Worm (Caenorhabditis elegans) whole organism, L2 larva: ENCODE data around the gene Y53G8AR.5.

ENCODE experiments used
- C34F6.9 ChIP-seq: fragments of 150-350 bp; optimal IDR thresholded peaks from 2 replicates; lab custom pipeline; 2014; ENCODE audit warnings: missing biosample characterization, missing genetic modification characterization
- F13H6.1 ChIP-seq: sonication (generic microtip); optimal IDR thresholded peaks from 2 replicates; lab custom pipeline; 2016; ENCODE audit warnings: missing genetic modification characterization, missing compliant biosample characterization
- R02D3.7 ChIP-seq: fragments of 150-350 bp; optimal IDR thresholded peaks from 2 replicates; lab custom pipeline; 2014; ENCODE audit warnings: missing biosample characterization, missing genetic modification characterization
- Y55F3AM.14 ChIP-seq: fragments of 200-800 bp; sonication (Bioruptor generic); optimal IDR thresholded peaks from 2 replicates; lab custom pipeline; 2018; ENCODE audit warnings: mild to moderate bottlenecking, missing genetic modification characterization, missing compliant biosample characterization
- ZK546.5 ChIP-seq: sonication (generic microtip); optimal IDR thresholded peaks from 2 replicates; lab custom pipeline; 2017; ENCODE audit warnings: missing biosample characterization, missing genetic modification characterization
- ama-1 ChIP-seq: fragments of 150-350 bp; optimal IDR thresholded peaks from 2 replicates; lab custom pipeline; 2018; ENCODE audit warnings: inconsistent platforms
- ceh-16 ChIP-seq: fragments of 150-350 bp; optimal IDR thresholded peaks from 2 replicates; lab custom pipeline; 2014; ENCODE audit warnings: missing biosample characterization, missing genetic modification characterization
- ceh-82 ChIP-seq: fragments of 150-350 bp; optimal IDR thresholded peaks from 2 replicates; lab custom pipeline; 2014; ENCODE audit warnings: missing biosample characterization, missing genetic modification characterization
- crh-2 ChIP-seq: sonication (generic microtip); optimal IDR thresholded peaks from 2 replicates; lab custom pipeline; 2017; ENCODE audit warnings: missing biosample characterization, missing genetic modification characterization
- elt-3 ChIP-seq: sonication (generic microtip); optimal IDR thresholded peaks from 2 replicates; lab custom pipeline; 2017; ENCODE audit warnings: missing biosample characterization, missing genetic modification characterization
- fos-1 ChIP-seq: fragments of 150-350 bp; optimal IDR thresholded peaks from 2 replicates; lab custom pipeline; 2014; ENCODE audit warnings: missing biosample characterization, missing genetic modification characterization
- gmeb-1 ChIP-seq: fragments of 150-350 bp; optimal IDR thresholded peaks from 2 replicates; lab custom pipeline; 2014; ENCODE audit warnings: missing biosample characterization, missing genetic modification characterization
- lin-13 ChIP-seq: fragments of 150-350 bp; optimal IDR thresholded peaks from 2 replicates; lab custom pipeline; 2014; ENCODE audit warnings: missing biosample characterization, missing genetic modification reagents, missing genetic modification characterization
- lsy-2 ChIP-seq, 2 experiments: fragments of 150-350 bp in 1 of 2; sonication (generic microtip) in 1 of 2; optimal IDR thresholded peaks; 2 replicates each; lab custom pipeline; 2014 to 2017; ENCODE audit warnings: missing biosample characterization in 2 of 2, missing genetic modification characterization in 2 of 2
- mab-5 ChIP-seq: fragments of 150-350 bp; optimal IDR thresholded peaks from 2 replicates; lab custom pipeline; 2014; ENCODE audit warnings: missing biosample characterization, missing genetic modification characterization
- mbf-1 ChIP-seq: sonication (generic microtip); optimal IDR thresholded peaks from 2 replicates; lab custom pipeline; 2017; ENCODE audit warnings: missing biosample characterization, missing genetic modification characterization
- nhr-10 ChIP-seq: sonication (generic microtip); optimal IDR thresholded peaks from 2 replicates; lab custom pipeline; 2017; ENCODE audit warnings: missing biosample characterization, missing genetic modification characterization
- nhr-12 ChIP-seq: fragments of 150-350 bp; optimal IDR thresholded peaks from 2 replicates; lab custom pipeline; 2014; ENCODE audit warnings: missing biosample characterization, missing genetic modification characterization
- nhr-129 ChIP-seq: fragments of 150-350 bp; optimal IDR thresholded peaks from 2 replicates; lab custom pipeline; 2014; ENCODE audit warnings: missing biosample characterization, missing genetic modification characterization
- nhr-21 ChIP-seq: fragments of 150-350 bp; optimal IDR thresholded peaks from 2 replicates; lab custom pipeline; 2014; ENCODE audit warnings: missing biosample characterization, missing genetic modification characterization
- nhr-23 ChIP-seq: fragments of 150-350 bp; optimal IDR thresholded peaks from 2 replicates; lab custom pipeline; 2014; ENCODE audit warnings: missing biosample characterization, missing genetic modification reagents, missing genetic modification characterization
- nhr-25 ChIP-seq: fragments of 150-350 bp; sonication (generic microtip); optimal IDR thresholded peaks from 3 replicates; lab custom pipeline; 2014; ENCODE audit warnings: missing biosample characterization, missing genetic modification characterization
- nhr-6 ChIP-seq: fragments of 150-350 bp; optimal IDR thresholded peaks from 2 replicates; lab custom pipeline; 2014; ENCODE audit warnings: missing biosample characterization, missing genetic modification characterization
- peb-1 ChIP-seq: fragments of 150-350 bp; optimal IDR thresholded peaks from 2 replicates; lab custom pipeline; 2014; ENCODE audit warnings: missing biosample characterization, missing genetic modification characterization
- sma-3 ChIP-seq: sonication (generic microtip); optimal IDR thresholded peaks from 2 replicates; lab custom pipeline; 2016; ENCODE audit warnings: missing genetic modification reagents, missing genetic modification characterization, missing compliant biosample characterization
- snpc-4 ChIP-seq: fragments of 150-350 bp; optimal IDR thresholded peaks from 2 replicates; lab custom pipeline; 2014; ENCODE audit warnings: missing biosample characterization, missing genetic modification characterization
- unc-39 ChIP-seq: fragments of 150-350 bp; optimal IDR thresholded peaks from 2 replicates; lab custom pipeline; 2014; ENCODE audit warnings: missing biosample characterization, missing genetic modification characterization
- unc-55 ChIP-seq: fragments of 150-350 bp; sonication (generic microtip); optimal IDR thresholded peaks from 3 replicates; lab custom pipeline; 2014; ENCODE audit warnings: missing biosample characterization, missing genetic modification reagents, missing genetic modification characterization
- unc-62 ChIP-seq: fragments of 150-350 bp; optimal IDR thresholded peaks from 2 replicates; lab custom pipeline; 2014; ENCODE audit warnings: missing biosample characterization, missing genetic modification reagents, missing genetic modification characterization
- zag-1 ChIP-seq: fragments of 150-350 bp; optimal IDR thresholded peaks from 2 replicates; lab custom pipeline; 2014; ENCODE audit warnings: missing biosample characterization, missing genetic modification characterization
- ztf-11 ChIP-seq: sonication (generic microtip); optimal IDR thresholded peaks from 2 replicates; lab custom pipeline; 2017; ENCODE audit warnings: missing biosample characterization, missing genetic modification characterization
- ztf-4 ChIP-seq: fragments of 150-350 bp; optimal IDR thresholded peaks from 2 replicates; lab custom pipeline; 2014; ENCODE audit warnings: missing biosample characterization, missing genetic modification characterization

Y53G8AR.5 gene

DNA sequence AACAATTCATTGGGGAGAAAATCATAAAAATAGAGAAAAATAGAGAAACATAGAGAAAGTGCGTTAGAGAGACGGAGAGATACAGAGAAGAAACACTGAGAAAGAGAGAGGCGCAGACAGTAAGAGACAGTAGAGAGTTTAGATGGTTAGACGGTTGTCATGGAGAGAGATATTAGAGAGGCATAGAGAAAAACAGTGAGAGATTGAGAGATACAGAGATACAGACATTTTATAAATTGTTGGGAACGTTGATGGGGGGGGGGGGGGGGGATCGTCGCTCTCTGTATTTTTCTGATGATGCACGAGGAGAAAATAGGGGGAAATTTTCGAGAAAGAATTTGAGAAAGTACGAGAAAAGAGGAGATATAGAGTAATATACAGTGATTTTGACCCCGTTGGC is 17.9 kb upstream of the Y53G8AR.5 start (continued):
- TF ChIP-seq nhr-21 (tag; lab: Kevin White, UChicago) (peak; percentile 58), ceh-82 (tag; lab: Kevin White, UChicago) (no peak), peb-1 (no peak), ztf-11 (tag; lab: Kevin White, UChicago) (no peak), nhr-25 (tag; lab: Kevin White, UChicago) (peak; percentile 94), R02D3.7 (tag; lab: Kevin White, UChicago) (no peak)

DNA sequence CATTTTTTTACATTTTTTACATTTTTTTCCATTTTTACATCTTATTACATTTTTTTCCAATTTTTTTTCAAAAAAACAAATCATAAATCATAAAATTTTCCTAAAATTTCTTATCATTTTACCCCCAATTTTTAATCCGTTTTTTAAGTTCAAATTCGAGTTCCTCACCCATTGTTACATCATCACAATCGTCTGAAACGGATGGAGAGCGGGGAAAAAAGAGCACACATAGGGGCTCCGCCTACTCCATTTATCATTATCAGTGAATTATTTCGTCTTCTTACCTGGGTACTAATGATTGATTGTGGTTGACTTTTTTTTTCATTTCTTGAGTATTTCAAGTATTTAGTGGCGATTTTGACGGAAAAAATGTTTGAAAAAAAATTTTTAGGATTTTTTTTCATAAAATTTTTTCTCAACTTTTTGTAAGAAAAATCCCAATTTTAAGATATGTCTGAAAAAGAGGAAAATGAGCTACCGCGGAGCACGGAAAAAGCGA is 15.3 kb upstream of the Y53G8AR.5 start, which contains the start of gene mfsd-8:
mfsd-8 (plus strand) TSS at position 449 of the 499 bp plus-strand sequence.
- TF ChIP-seq lin-13 (GFP tag; lab: Kevin White, UChicago) (no peak), crh-2 (tag; lab: Kevin White, UChicago) (peak; percentile 3), fos-1 (tag; lab: Kevin White, UChicago) (peak; percentile 82)

ce11 chrIII:3294283-3294793 is 2.9 kb upstream of the Y53G8AR.5 start, which contains the start of the genes Y53G8AR.8 and Y53G8AR.6:
Y53G8AR.8 (minus strand) TSS chrIII:3294330.
Y53G8AR.6 (plus strand) TSS chrIII:3294743.
- TF ChIP-seq unc-55 (peak; percentile 32), gmeb-1 (tag; lab: Kevin White, UChicago) (peak; percentile 52), nhr-25 (tag; lab: Kevin White, UChicago) (no peak), nhr-23 (tag; lab: Kevin White, UChicago) (no peak), mab-5 (tag; lab: Kevin White, UChicago) (no peak), F13H6.1 (tag; lab: Kevin White, UChicago) (no peak), lsy-2 (tag; optimal IDR thresholded peaks at IDR 0.05; lab: Kevin White, UChicago) (peak; percentile 4 to 57), nhr-21 (tag; lab: Kevin White, UChicago) (no peak), nhr-10 (tag; lab: Kevin White, UChicago) (no peak), snpc-4 (tag; lab: Kevin White, UChicago) (no peak), lin-13 (GFP tag; lab: Kevin White, UChicago) (peak; percentile 34), mbf-1 (no peak), ama-1 (no peak), nhr-6 (tag; lab: Kevin White, UChicago) (no peak), ceh-16 (tag; lab: Kevin White, UChicago) (no peak), unc-62 (no peak), ZK546.5 (tag; lab: Kevin White, UChicago) (no peak), ztf-11 (tag; lab: Kevin White, UChicago) (no peak), fos-1 (tag; lab: Kevin White, UChicago) (no peak), C34F6.9 (tag; lab: Kevin White, UChicago) (peak; percentile 48), sma-3 (no peak), nhr-12 (tag; lab: Kevin White, UChicago) (no peak), unc-39 (tag; lab: Kevin White, UChicago) (no peak)

- peak in 1 of 2 experiments; percentile 30 for TF ChIP-seq lsy-2 (tag; optimal IDR thresholded peaks at IDR 0.05; lab: Kevin White, UChicago)
- peak; percentile 55 for TF ChIP-seq unc-55
- no peak for TF ChIP-seq zag-1 (tag; lab: Kevin White, UChicago)
- TF ChIP-seq C34F6.9 (tag; lab: Kevin White, UChicago), result peak; percentile 46
- TF ChIP-seq ama-1, result no peak
Measured at ce11 chrIII:3304554-3304953, 7.3 kb downstream of the Y53G8AR.5 start.

ce11 chrIII:3306322-3306721 is 9.1 kb downstream of the Y53G8AR.5 start:
- TF ChIP-seq nhr-21 (tag; lab: Kevin White, UChicago), result no peak
- TF ChIP-seq Y55F3AM.14 (GFP tag; lab: Kevin White, UChicago), result no peak
- TF ChIP-seq lsy-2 (tag; optimal IDR thresholded peaks at IDR 0.05; lab: Kevin White, UChicago), result no peak
- TF ChIP-seq nhr-6 (tag; lab: Kevin White, UChicago), result no peak
- peak; percentile 88 for TF ChIP-seq fos-1 (tag; lab: Kevin White, UChicago)
- peak; percentile 11 for TF ChIP-seq unc-55
- no peak for TF ChIP-seq crh-2 (tag; lab: Kevin White, UChicago)

DNA sequence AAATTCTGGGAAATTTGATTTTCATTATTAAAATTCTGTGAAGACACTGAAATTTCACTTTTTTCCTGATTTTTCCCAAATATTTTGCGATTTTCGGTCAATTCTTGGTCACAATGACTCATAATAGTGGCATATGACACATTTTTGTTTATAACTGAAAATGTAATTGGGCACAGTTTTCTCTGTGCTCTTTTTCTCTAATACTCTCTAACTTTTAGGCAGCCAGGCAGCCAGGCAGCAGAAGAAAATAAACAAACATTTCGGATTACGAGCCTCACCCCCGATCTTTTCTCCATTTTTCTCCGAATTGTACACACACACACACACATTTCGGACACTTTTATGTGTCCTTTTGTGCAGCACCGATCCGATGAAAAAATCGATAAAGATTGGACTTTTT is 10.1 kb downstream of the Y53G8AR.5 start:
- TF ChIP-seq F13H6.1 (tag; lab: Kevin White, UChicago), result peak; percentile 20
- TF ChIP-seq crh-2 (tag; lab: Kevin White, UChicago), result peak; percentile 4
- TF ChIP-seq elt-3 (tag; lab: Kevin White, UChicago), result no peak
- TF ChIP-seq ama-1, result no peak
- no peak for TF ChIP-seq ztf-4 (tag; lab: Kevin White, UChicago)
- peak; percentile 45 for TF ChIP-seq fos-1 (tag; lab: Kevin White, UChicago)
- TF ChIP-seq ZK546.5 (tag; lab: Kevin White, UChicago), result no peak
- no peak for TF ChIP-seq nhr-12 (tag; lab: Kevin White, UChicago)
- peak; percentile 41 for TF ChIP-seq nhr-129 (tag; lab: Kevin White, UChicago)
- no peak for TF ChIP-seq lin-13 (GFP tag; lab: Kevin White, UChicago)
- TF ChIP-seq lsy-2 (tag; optimal IDR thresholded peaks at IDR 0.05; lab: Kevin White, UChicago), result peak in 1 of 2 experiments; percentile 4
- TF ChIP-seq peb-1, result no peak
